Worm (Caenorhabditis elegans) whole organism, L3 larva: ENCODE data around the gene cab-1.

Source experiments
- R02D3.7 ChIP-seq: fragments of 150-350 bp; optimal IDR thresholded peaks from 2 replicates; lab custom pipeline; 2014; ENCODE audit warnings: missing biosample characterization, missing genetic modification characterization
- ama-1 ChIP-seq: fragments of 150-350 bp; optimal IDR thresholded peaks from 2 replicates; lab custom pipeline; 2018
- ceh-28 ChIP-seq: fragments of 150-350 bp; optimal IDR thresholded peaks from 2 replicates; lab custom pipeline; 2014; ENCODE audit warnings: missing biosample characterization, missing genetic modification reagents, missing genetic modification characterization
- elt-2 ChIP-seq: sonication (generic microtip); optimal IDR thresholded peaks from 2 replicates; lab custom pipeline; 2016; ENCODE audit warnings: missing genetic modification reagents, mild to moderate bottlenecking, missing genetic modification characterization, missing compliant biosample characterization
- mml-1 ChIP-seq: fragments of 150-350 bp; sonication (generic microtip); optimal IDR thresholded peaks from 3 replicates; lab custom pipeline; 2014; ENCODE audit warnings: missing biosample characterization, missing genetic modification characterization
- nhr-11 ChIP-seq: fragments of 150-350 bp; optimal IDR thresholded peaks from 2 replicates; lab custom pipeline; 2014; ENCODE audit warnings: missing biosample characterization, missing genetic modification characterization
- nhr-25 ChIP-seq: sonication (generic microtip); optimal IDR thresholded peaks from 2 replicates; lab custom pipeline; 2017; ENCODE audit warnings: missing biosample characterization, missing genetic modification characterization
- nhr-77 ChIP-seq: fragments of 150-350 bp; optimal IDR thresholded peaks from 2 replicates; lab custom pipeline; 2014; ENCODE audit warnings: missing biosample characterization, missing genetic modification characterization
- pha-4 ChIP-seq: fragments of 150-350 bp; optimal IDR thresholded peaks from 2 replicates; lab custom pipeline; 2014; ENCODE audit warnings: missing biosample characterization, missing genetic modification reagents, missing genetic modification characterization
- pqm-1 ChIP-seq: fragments of 150-350 bp; optimal IDR thresholded peaks from 2 replicates; lab custom pipeline; 2017; ENCODE audit warnings: missing biosample characterization, missing genetic modification characterization, inconsistent platforms
- snpc-4 ChIP-seq: fragments of 150-350 bp; optimal IDR thresholded peaks from 2 replicates; lab custom pipeline; 2014; ENCODE audit warnings: missing biosample characterization, missing genetic modification characterization
- tbx-2 ChIP-seq: sonication (generic microtip); optimal IDR thresholded peaks from 2 replicates; lab custom pipeline; 2016; ENCODE audit warnings: mild to moderate bottlenecking, missing genetic modification characterization, missing compliant biosample characterization

DNA sequence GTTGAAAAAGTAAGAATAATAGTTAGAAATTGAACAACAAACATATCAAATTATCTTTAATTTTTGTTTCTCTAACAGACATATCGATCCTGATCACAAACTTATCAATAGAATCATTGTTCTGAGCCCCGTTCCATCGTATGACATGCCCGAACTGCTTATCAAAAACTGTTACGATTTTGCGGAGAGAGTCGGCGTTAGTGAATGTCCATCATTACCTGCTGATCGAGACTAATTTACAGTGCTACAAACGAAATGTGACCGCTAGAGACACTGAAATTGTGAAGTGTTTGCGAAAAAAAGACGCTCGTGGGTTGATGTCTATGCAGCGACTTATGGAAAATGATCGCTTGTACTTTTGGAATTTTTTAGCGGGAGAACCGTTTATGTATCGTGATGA, 30.2 kb upstream of the cab-1 start:
- no peak for TF ChIP-seq R02D3.7 (tag; lab: Kevin White, UChicago)
- no peak for TF ChIP-seq nhr-25 (tag; lab: Kevin White, UChicago)
- TF ChIP-seq nhr-77, result no peak
- no peak for TF ChIP-seq pha-4 (tag; lab: Kevin White, UChicago)
- TF ChIP-seq mml-1 (tag; lab: Kevin White, UChicago), result no peak
- TF ChIP-seq elt-2 (tag; lab: Kevin White, UChicago), result peak; percentile 39
- no peak for TF ChIP-seq ceh-28 (tag; lab: Kevin White, UChicago)
- TF ChIP-seq tbx-2 (tag; lab: Kevin White, UChicago), result no peak
- no peak for TF ChIP-seq snpc-4 (tag; lab: Kevin White, UChicago)
- TF ChIP-seq ama-1 (lab: Kevin White, UChicago), result no peak
- TF ChIP-seq nhr-11 (tag; lab: Kevin White, UChicago), result no peak
- TF ChIP-seq pqm-1 (tag; lab: Kevin White, UChicago), result no peak
